Worm (Caenorhabditis elegans): Measurements from ENCODE around the gene mec-17.

The mec-17 gene

ce11 chrIV:7976210-7976609, 10.8 kb downstream of the mec-17 start, which contains the start of gene F57H12.6:
Gene F57H12.6 (minus strand): TSS chrIV:7976310.
- TF ChIP-seq B0310.2 (tag; optimal IDR thresholded peaks at IDR 0.05) (no peak), flt-1 (GFP tag; IDR thresholded peaks at IDR 0.05) (no peak), ceh-36 (tag; optimal IDR thresholded peaks at IDR 0.05) (no peak), pes-1 (GFP tag; IDR thresholded peaks at IDR 0.05) (no peak), hmg-4 (GFP tag; optimal IDR thresholded peaks at IDR 0.05) (no peak), ama-1 (optimal IDR thresholded peaks at IDR 0.05) (no peak), tra-4 (tag; optimal IDR thresholded peaks at IDR 0.05) (no peak), aly-1 (tag; optimal IDR thresholded peaks at IDR 0.05) (no peak), hnd-1 (tag; optimal IDR thresholded peaks at IDR 0.05) (no peak), hmbx-1 (tag; optimal IDR thresholded peaks at IDR 0.05) (no peak), F13C5.2 (tag; optimal IDR thresholded peaks at IDR 0.05) (no peak), ceh-13 (GFP tag; optimal IDR thresholded peaks at IDR 0.05) (no peak), ets-7 (tag; optimal IDR thresholded peaks at IDR 0.05) (no peak), sea-1 (GFP tag; conservative IDR thresholded peaks at IDR 0.05) (no peak)

ce11 chrIV:7967006-7967405, 20.0 kb downstream of the mec-17 start, which contains the start of gene F57H12.5:
Gene F57H12.5 (plus strand): TSS chrIV:7967306.
- TF ChIP-seq aly-1 (tag; optimal IDR thresholded peaks at IDR 0.05), result no peak
- no peak for TF ChIP-seq ceh-36 (tag; optimal IDR thresholded peaks at IDR 0.05)
- no peak for TF ChIP-seq hmg-4 (GFP tag; optimal IDR thresholded peaks at IDR 0.05)
- no peak for TF ChIP-seq ama-1 (optimal IDR thresholded peaks at IDR 0.05)
- no peak for TF ChIP-seq pes-1 (GFP tag; IDR thresholded peaks at IDR 0.05)
- no peak for TF ChIP-seq tra-4 (tag; optimal IDR thresholded peaks at IDR 0.05)
- no peak for TF ChIP-seq F13C5.2 (tag; optimal IDR thresholded peaks at IDR 0.05)
- TF ChIP-seq flt-1 (GFP tag; IDR thresholded peaks at IDR 0.05), result no peak
- no peak for TF ChIP-seq sea-1 (GFP tag; conservative IDR thresholded peaks at IDR 0.05)
- no peak for TF ChIP-seq hmbx-1 (tag; optimal IDR thresholded peaks at IDR 0.05)
- TF ChIP-seq tbx-37 (GFP tag; conservative IDR thresholded peaks at IDR 0.05), result no peak
- no peak for TF ChIP-seq tbx-11 (GFP tag; IDR thresholded peaks at IDR 0.05)
- TF ChIP-seq ceh-13 (GFP tag; optimal IDR thresholded peaks at IDR 0.05), result no peak
- no peak for TF ChIP-seq hnd-1 (tag; optimal IDR thresholded peaks at IDR 0.05)
- TF ChIP-seq B0310.2 (tag; optimal IDR thresholded peaks at IDR 0.05), result no peak
- no peak for TF ChIP-seq ets-7 (tag; optimal IDR thresholded peaks at IDR 0.05)
- TF ChIP-seq scrt-1 (GFP tag; IDR thresholded peaks at IDR 0.05), result no peak

- TF ChIP-seq tbx-11 (GFP tag; IDR thresholded peaks at IDR 0.05) (no peak), hmbx-1 (tag; optimal IDR thresholded peaks at IDR 0.05) (no peak), sea-1 (GFP tag; conservative IDR thresholded peaks at IDR 0.05) (no peak), scrt-1 (GFP tag; IDR thresholded peaks at IDR 0.05) (no peak), hmg-4 (GFP tag; optimal IDR thresholded peaks at IDR 0.05) (no peak), ama-1 (optimal IDR thresholded peaks at IDR 0.05) (no peak), hnd-1 (tag; optimal IDR thresholded peaks at IDR 0.05) (no peak), F13C5.2 (tag; optimal IDR thresholded peaks at IDR 0.05) (no peak), aly-1 (tag; optimal IDR thresholded peaks at IDR 0.05) (no peak), ets-7 (tag; optimal IDR thresholded peaks at IDR 0.05) (no peak), ceh-13 (GFP tag; optimal IDR thresholded peaks at IDR 0.05) (no peak)
Observed at ce11 chrIV:7961889-7962342, 25.1 kb downstream of the mec-17 start.

ce11 chrIV:7958092-7958491, 28.9 kb downstream of the mec-17 start:
- TF ChIP-seq ceh-13 (GFP tag; optimal IDR thresholded peaks at IDR 0.05) (no peak), hnd-1 (tag; optimal IDR thresholded peaks at IDR 0.05) (no peak), ceh-36 (tag; optimal IDR thresholded peaks at IDR 0.05) (no peak), flt-1 (GFP tag; IDR thresholded peaks at IDR 0.05) (no peak), aly-1 (tag; optimal IDR thresholded peaks at IDR 0.05) (no peak), ets-7 (tag; optimal IDR thresholded peaks at IDR 0.05) (no peak), hmg-4 (GFP tag; optimal IDR thresholded peaks at IDR 0.05) (no peak), B0310.2 (tag; optimal IDR thresholded peaks at IDR 0.05) (no peak), hmbx-1 (tag; optimal IDR thresholded peaks at IDR 0.05) (no peak), tbx-37 (GFP tag; conservative IDR thresholded peaks at IDR 0.05) (no peak), F13C5.2 (tag; optimal IDR thresholded peaks at IDR 0.05) (no peak), tbx-11 (GFP tag; IDR thresholded peaks at IDR 0.05) (no peak), ama-1 (optimal IDR thresholded peaks at IDR 0.05) (no peak)

- no peak for TF ChIP-seq tbx-37 (GFP tag; conservative IDR thresholded peaks at IDR 0.05)
- TF ChIP-seq flt-1 (GFP tag; IDR thresholded peaks at IDR 0.05), result no peak
- no peak for TF ChIP-seq ceh-36 (tag; optimal IDR thresholded peaks at IDR 0.05)
- no peak for TF ChIP-seq pes-1 (GFP tag; IDR thresholded peaks at IDR 0.05)
Observed at ce11 chrIV:7957504-7957903, 29.5 kb downstream of the mec-17 start, which contains the start of gene frpr-10. Gene frpr-10 (plus strand): TSS chrIV:7957804.

- TF ChIP-seq tbx-11 (GFP tag; IDR thresholded peaks at IDR 0.05), result no peak
- no peak for TF ChIP-seq sea-1 (GFP tag; conservative IDR thresholded peaks at IDR 0.05)
- no peak for TF ChIP-seq tra-4 (tag; optimal IDR thresholded peaks at IDR 0.05)
- no peak for TF ChIP-seq ama-1 (optimal IDR thresholded peaks at IDR 0.05)
- no peak for TF ChIP-seq hnd-1 (tag; optimal IDR thresholded peaks at IDR 0.05)
- TF ChIP-seq tbx-37 (GFP tag; conservative IDR thresholded peaks at IDR 0.05), result no peak
- no peak for TF ChIP-seq hmbx-1 (tag; optimal IDR thresholded peaks at IDR 0.05)
Observed at ce11 chrIV:7956643-7957317, 30.2 kb downstream of the mec-17 start, which contains the start of gene csr-1. Gene csr-1 (plus strand): TSS chrIV:7957267.

ce11 chrIV:7955849-7956248, 31.1 kb downstream of the mec-17 start, which contains the start of gene ceh-19:
Gene ceh-19 (minus strand): TSS chrIV:7955949.
- no peak for TF ChIP-seq ets-7 (tag; optimal IDR thresholded peaks at IDR 0.05)
- TF ChIP-seq tbx-11 (GFP tag; IDR thresholded peaks at IDR 0.05), result no peak
- TF ChIP-seq tra-4 (tag; optimal IDR thresholded peaks at IDR 0.05), result no peak
- TF ChIP-seq hmbx-1 (tag; optimal IDR thresholded peaks at IDR 0.05), result no peak

- TF ChIP-seq ceh-36 (tag; optimal IDR thresholded peaks at IDR 0.05) (no peak), sea-1 (GFP tag; conservative IDR thresholded peaks at IDR 0.05) (no peak), hnd-1 (tag; optimal IDR thresholded peaks at IDR 0.05) (no peak), B0310.2 (tag; optimal IDR thresholded peaks at IDR 0.05) (no peak), ama-1 (optimal IDR thresholded peaks at IDR 0.05) (no peak), tbx-37 (GFP tag; conservative IDR thresholded peaks at IDR 0.05) (no peak), hmg-4 (GFP tag; optimal IDR thresholded peaks at IDR 0.05) (no peak), aly-1 (tag; optimal IDR thresholded peaks at IDR 0.05) (no peak), ceh-13 (GFP tag; optimal IDR thresholded peaks at IDR 0.05) (no peak), F13C5.2 (tag; optimal IDR thresholded peaks at IDR 0.05) (no peak), ets-7 (tag; optimal IDR thresholded peaks at IDR 0.05) (no peak), tbx-11 (GFP tag; IDR thresholded peaks at IDR 0.05) (no peak), pes-1 (GFP tag; IDR thresholded peaks at IDR 0.05) (no peak), hmbx-1 (tag; optimal IDR thresholded peaks at IDR 0.05) (no peak)
Observed at ce11 chrIV:7954006-7954405, 33.0 kb downstream of the mec-17 start.
